Fruit fly (Drosophila melanogaster) S2 (cell line): ENCODE results near the gene CG31704.
A peak's percentile ranks its signal among the peaks of the same experiment; 100 is the strongest.

ENCODE experiments used
- CG8478 ChIP-seq: fragments of >200 bp; optimal IDR thresholded peaks from 2 replicates; lab custom pipeline; 2018
- CTCF ChIP-seq, 2 experiments: fragments of >200 bp; optimal IDR thresholded peaks; 2 replicates each; lab custom pipeline; 2018

The CG31704 gene

DNA sequence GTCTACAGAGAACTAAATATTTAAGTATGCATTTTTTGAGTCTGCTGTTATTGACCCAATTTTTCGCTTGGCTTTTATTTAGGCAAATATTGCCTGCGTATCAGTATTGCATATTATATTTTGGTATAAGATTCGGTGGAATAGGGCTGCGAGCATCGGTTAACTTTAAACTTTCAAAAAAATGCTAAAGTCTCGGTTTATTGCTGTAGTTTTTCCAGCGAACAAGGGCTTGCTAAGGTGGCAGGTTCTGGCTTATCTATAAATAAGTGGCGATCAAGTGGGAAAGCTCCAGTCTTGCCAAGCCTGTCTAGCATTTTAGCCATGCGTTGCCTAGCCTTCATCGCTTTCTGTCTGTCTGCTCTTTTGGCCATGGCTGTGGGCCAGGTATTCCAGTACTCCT, at the start of gene CG31704:
CG31704 (plus strand) TSS at position 301 of the 400 bp plus-strand sequence.
- TF ChIP-seq CG8478 (lab: Kevin White, UChicago): no peak
- TF ChIP-seq CTCF (optimal IDR thresholded peaks at IDR 0.05; lab: Kevin White, UChicago): no peak

dm6 chr2L:11792265-11792664, 48.2 kb upstream of the CG31704 start, which contains the start of gene Tsp33B:
Gene Tsp33B, minus strand, starts transcription at chr2L:11792365.
- TF ChIP-seq CTCF (optimal IDR thresholded peaks at IDR 0.05; lab: Kevin White, UChicago) (no peak), CG8478 (lab: Kevin White, UChicago) (no peak)

DNA sequence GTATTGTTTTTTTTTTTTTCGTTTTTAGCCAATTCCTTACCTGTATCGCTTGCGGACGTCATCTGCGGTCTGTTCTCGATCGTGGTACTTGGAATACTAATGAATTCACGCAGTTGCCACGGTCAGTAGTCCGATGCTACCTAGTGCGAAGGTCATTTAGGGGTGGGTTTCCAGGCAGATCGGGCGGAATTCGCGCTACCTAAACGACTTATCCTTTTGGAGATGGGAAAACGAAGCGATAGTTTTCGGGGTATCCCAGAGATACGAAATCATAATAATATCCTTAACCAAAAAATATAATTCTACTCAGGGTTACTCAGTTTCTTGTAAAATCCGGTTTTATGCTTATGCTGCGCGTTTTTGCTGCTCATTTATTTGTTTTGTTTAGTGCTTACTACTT, 46.5 kb upstream of the CG31704 start, which contains the start of gene CG14937:
CG14937 (minus strand) TSS at position 101 of the 400 bp plus-strand sequence.
- TF ChIP-seq CTCF (optimal IDR thresholded peaks at IDR 0.05; lab: Kevin White, UChicago) (no peak), CG8478 (lab: Kevin White, UChicago) (no peak)

DNA sequence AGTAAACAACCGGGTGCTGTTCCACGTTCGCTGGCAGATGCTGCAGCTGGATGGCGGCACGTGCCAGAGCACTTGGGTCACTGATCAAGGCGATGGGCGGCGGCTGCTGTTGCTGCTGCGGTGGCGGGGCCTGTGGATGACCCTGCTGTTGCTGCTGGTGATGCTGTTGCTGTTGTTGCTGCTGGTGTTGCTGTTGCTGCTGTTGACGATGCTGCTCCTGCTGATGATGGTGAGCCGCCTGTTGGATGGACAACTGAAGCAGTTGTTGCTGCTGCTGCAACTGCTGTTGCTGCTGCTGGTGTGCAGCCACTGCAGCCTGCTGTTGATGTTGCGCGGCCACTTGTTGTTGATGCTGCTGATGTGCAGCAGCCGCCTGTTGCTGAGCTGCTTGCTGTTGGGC, 43.4 kb upstream of the CG31704 start:
- TF ChIP-seq CG8478 (lab: Kevin White, UChicago) (no peak), CTCF (optimal IDR thresholded peaks at IDR 0.05; lab: Kevin White, UChicago) (no peak)

- TF ChIP-seq CTCF (optimal IDR thresholded peaks at IDR 0.05; lab: Kevin White, UChicago): no peak
- TF ChIP-seq CG8478 (lab: Kevin White, UChicago): no peak
These were observed 36.1 kb upstream of the CG31704 start for dm6 chr2L:11804228-11805044.

- TF ChIP-seq CG8478 (lab: Kevin White, UChicago): no peak
- no peak for TF ChIP-seq CTCF (optimal IDR thresholded peaks at IDR 0.05; lab: Kevin White, UChicago)
These were observed 34.3 kb upstream of the CG31704 start for dm6 chr2L:11806022-11806700.

- no peak for TF ChIP-seq CG8478 (lab: Kevin White, UChicago)
- no peak for TF ChIP-seq CTCF (optimal IDR thresholded peaks at IDR 0.05; lab: Kevin White, UChicago)
These were observed 33.5 kb upstream of the CG31704 start for dm6 chr2L:11806701-11807674.

- TF ChIP-seq CG8478 (lab: Kevin White, UChicago): no peak
- TF ChIP-seq CTCF (optimal IDR thresholded peaks at IDR 0.05; lab: Kevin White, UChicago): no peak
These were observed 32.7 kb upstream of the CG31704 start for dm6 chr2L:11807697-11808226.

- TF ChIP-seq CTCF (optimal IDR thresholded peaks at IDR 0.05; lab: Kevin White, UChicago) (no peak), CG8478 (lab: Kevin White, UChicago) (no peak)
These were observed 32.2 kb upstream of the CG31704 start for dm6 chr2L:11808327-11808701.

DNA sequence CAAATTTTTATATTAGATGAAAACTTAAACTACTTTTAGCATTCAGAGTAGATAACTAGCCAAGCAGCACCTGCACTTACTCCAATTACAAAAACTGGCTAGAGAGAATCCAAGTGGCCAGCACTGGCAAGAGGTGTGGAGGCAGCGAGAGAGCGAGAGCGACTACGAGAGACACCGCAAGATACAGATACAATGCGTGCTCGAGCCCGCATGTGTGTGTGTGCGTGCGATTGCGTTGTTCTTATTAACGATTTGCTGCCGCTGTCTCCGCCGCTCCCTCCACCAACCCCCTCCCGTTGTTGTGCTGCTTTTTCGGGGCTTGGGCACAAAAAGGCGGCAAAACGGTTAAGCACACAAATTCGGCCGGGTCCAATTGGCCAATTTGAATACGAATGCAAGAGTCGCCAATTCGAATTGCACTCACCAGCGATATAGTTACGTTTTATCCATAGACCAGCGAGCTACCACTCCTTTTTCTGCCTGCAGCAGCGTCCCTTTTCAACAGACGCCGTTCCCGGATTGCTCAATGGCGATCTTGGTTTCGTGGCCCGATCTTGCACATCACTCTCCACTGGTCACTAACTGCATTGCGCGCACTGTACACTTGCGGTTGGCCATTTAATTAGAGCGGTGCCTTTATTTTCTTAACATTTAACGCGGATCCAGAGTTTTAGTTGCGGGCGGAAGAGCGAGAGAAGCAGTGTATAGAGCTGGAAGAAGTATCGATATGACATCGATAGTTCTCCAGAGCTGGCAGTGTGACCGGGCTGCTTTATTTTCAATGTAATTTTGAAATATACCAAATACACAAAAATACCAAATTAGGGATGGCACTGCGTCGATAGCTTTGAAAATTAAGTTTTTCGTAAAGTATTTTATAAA, 31.5 kb upstream of the CG31704 start, which contains the start of gene crol:
crol (minus strand) TSS at position 737 of the 882 bp plus-strand sequence.
- TF ChIP-seq CTCF (optimal IDR thresholded peaks at IDR 0.05; lab: Kevin White, UChicago) (peak in 1 of 2 experiments; percentile 16), CG8478 (lab: Kevin White, UChicago) (no peak)

DNA sequence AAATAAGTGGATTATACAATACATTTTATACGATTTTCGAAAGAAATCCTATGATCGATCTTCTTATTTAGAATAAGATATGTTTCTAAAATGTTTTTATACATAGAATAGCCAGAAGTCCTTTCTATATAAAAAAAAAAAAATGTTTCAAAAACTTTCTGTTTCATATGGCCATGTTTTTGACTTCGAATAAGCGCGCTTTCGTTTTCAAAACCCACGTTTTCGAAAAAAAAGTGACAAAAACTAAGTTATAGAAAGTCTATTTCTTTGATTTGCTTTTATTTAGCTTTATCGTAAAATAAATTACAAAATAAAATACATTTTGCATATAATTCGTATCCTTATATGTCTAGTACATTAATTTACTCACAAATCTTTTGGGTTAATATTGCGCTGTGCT, 30.7 kb upstream of the CG31704 start:
- TF ChIP-seq CG8478 (lab: Kevin White, UChicago) (no peak), CTCF (optimal IDR thresholded peaks at IDR 0.05; lab: Kevin White, UChicago) (no peak)

DNA sequence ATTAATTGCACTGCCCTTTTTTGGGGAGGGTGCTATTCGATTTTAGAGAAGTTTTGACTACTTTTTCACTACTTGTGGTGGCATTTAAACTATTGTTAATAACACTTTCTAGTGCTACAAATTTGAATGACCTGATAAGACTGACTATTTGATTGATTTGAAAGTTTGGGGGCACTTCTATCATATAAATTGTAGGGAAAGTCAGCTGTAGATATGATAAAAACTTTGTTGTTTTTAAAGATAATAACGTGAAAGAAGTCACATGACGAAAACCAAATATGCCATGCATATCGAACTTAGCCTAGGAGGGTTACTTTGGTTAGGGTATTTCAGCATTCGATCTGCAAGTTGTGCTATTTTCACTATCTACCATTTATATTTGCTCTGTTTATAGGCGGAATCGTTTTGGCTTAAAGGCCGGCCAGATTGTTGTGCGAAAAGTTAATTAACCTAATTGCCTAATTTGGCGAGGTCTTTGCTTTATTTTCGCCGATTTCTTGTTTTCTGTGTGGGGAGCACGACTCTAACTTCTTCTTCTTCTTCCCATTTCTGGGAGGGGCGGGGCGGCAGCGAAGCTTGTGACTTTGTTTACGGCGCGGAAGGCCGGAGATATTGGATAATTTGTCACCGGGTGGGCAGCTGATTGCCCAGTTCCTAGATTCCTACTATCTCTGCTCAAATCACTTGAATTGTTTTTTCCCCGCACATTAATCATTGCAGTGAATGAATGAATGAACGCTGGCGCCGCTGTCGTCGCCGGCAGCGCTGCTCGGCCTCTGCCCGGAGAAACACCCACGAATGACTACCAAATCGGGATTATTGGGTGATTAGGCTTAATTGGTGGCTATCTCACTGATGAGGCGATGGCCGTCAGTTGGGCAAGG, 27.5 kb upstream of the CG31704 start:
- TF ChIP-seq CTCF (optimal IDR thresholded peaks at IDR 0.05; lab: Kevin White, UChicago) (no peak), CG8478 (lab: Kevin White, UChicago) (no peak)
